Fruit fly (Drosophila melanogaster) whole organism, prepupa: ENCODE data around the gene CG15023.
A peak's percentile ranks its signal among the peaks of the same experiment; 100 is the strongest.

Source experiments
- Blimp-1 ChIP-seq: fragments of 200-800 bp; sonication (Bioruptor generic); optimal IDR thresholded peaks from 3 replicates; lab custom pipeline; 2017; ENCODE audit warnings: missing biosample characterization, missing genetic modification characterization, mild to moderate bottlenecking, moderate library complexity, missing genetic modification reagents
- CG10631 ChIP-seq: fragments of 200-800 bp; sonication (Bioruptor generic); optimal IDR thresholded peaks from 2 replicates; lab custom pipeline; 2016; ENCODE audit warnings: missing biosample characterization, missing genetic modification characterization
- CG11762 ChIP-seq: fragments of 200-800 bp; sonication (Bioruptor generic); optimal IDR thresholded peaks from 3 replicates; lab custom pipeline; 2016; ENCODE audit warnings: missing biosample characterization, missing genetic modification characterization; ENCODE audit not compliant: insufficient read depth
- CG11902 ChIP-seq: fragments of 200-800 bp; sonication (Bioruptor generic); optimal IDR thresholded peaks from 3 replicates; lab custom pipeline; 2016; ENCODE audit warnings: missing biosample characterization, missing genetic modification characterization
- CG1621 ChIP-seq: fragments of 200-800 bp; sonication (Bioruptor generic); optimal IDR thresholded peaks from 3 replicates; lab custom pipeline; 2018; ENCODE audit warnings: missing biosample characterization, mild to moderate bottlenecking, missing genetic modification characterization
- CG16779 ChIP-seq: fragments of 200-800 bp; sonication (Bioruptor generic); optimal IDR thresholded peaks from 3 replicates; lab custom pipeline; 2017; ENCODE audit warnings: missing biosample characterization, mild to moderate bottlenecking, missing genetic modification characterization
- CG31627 ChIP-seq: fragments of 200-800 bp; sonication (Bioruptor generic); optimal IDR thresholded peaks from 3 replicates; lab custom pipeline; 2016; ENCODE audit warnings: missing biosample characterization, missing genetic modification characterization
- CG32006 ChIP-seq: fragments of 200-800 bp; sonication (Bioruptor generic); optimal IDR thresholded peaks from 3 replicates; lab custom pipeline; 2017; ENCODE audit warnings: missing biosample characterization, mild to moderate bottlenecking, missing genetic modification characterization
- CG34406 ChIP-seq: fragments of 200-800 bp; sonication (Bioruptor generic); optimal IDR thresholded peaks from 3 replicates; lab custom pipeline; 2016; ENCODE audit warnings: missing biosample characterization, missing genetic modification characterization
- CG3919 ChIP-seq: fragments of 200-800 bp; sonication (Bioruptor generic); optimal IDR thresholded peaks from 3 replicates; lab custom pipeline; 2016; ENCODE audit warnings: missing biosample characterization, missing genetic modification characterization
- CG4318 ChIP-seq: fragments of 200-800 bp; sonication (Bioruptor generic); optimal IDR thresholded peaks from 3 replicates; lab custom pipeline; 2017; ENCODE audit warnings: missing biosample characterization, mild to moderate bottlenecking, missing genetic modification characterization
- CG6163 ChIP-seq: fragments of 200-800 bp; sonication (Bioruptor generic); IDR thresholded peaks from 3 replicates; pipeline ENCODE4 v1.3.6; 2022; ENCODE audit warnings: missing biosample characterization, missing genetic modification characterization
- CG6276 ChIP-seq: fragments of 200-800 bp; sonication (Bioruptor generic); optimal IDR thresholded peaks from 2 replicates; lab custom pipeline; 2017; ENCODE audit warnings: missing biosample characterization, mild to moderate bottlenecking, missing genetic modification characterization
- CG6808 ChIP-seq: fragments of 200-800 bp; sonication (Bioruptor generic); optimal IDR thresholded peaks from 3 replicates; lab custom pipeline; 2017; ENCODE audit warnings: missing biosample characterization, missing genetic modification characterization, mild to moderate bottlenecking, moderate library complexity, missing genetic modification reagents
- CG9139 ChIP-seq: fragments of 200-800 bp; sonication (Bioruptor generic); optimal IDR thresholded peaks from 3 replicates; lab custom pipeline; 2017; ENCODE audit warnings: missing biosample characterization, mild to moderate bottlenecking, missing genetic modification characterization
- Eip75B ChIP-seq: fragments of 200-800 bp; sonication (Bioruptor generic); optimal IDR thresholded peaks from 3 replicates; lab custom pipeline; 2016; ENCODE audit warnings: missing biosample characterization, missing genetic modification characterization
- Eip78C ChIP-seq: fragments of 200-800 bp; sonication (Bioruptor generic); peaks from one replicate; lab custom pipeline; 2016; ENCODE audit warnings: missing biosample characterization, missing genetic modification characterization
- Ets21C ChIP-seq: fragments of 200-800 bp; sonication (Bioruptor generic); optimal IDR thresholded peaks from 3 replicates; lab custom pipeline; 2016; ENCODE audit warnings: missing biosample characterization, missing genetic modification characterization
- Ets96B ChIP-seq: fragments of 200-800 bp; optimal IDR thresholded peaks from 2 replicates; lab custom pipeline; 2019; ENCODE audit warnings: missing biosample characterization, mild to moderate bottlenecking, missing genetic modification characterization, moderate library complexity
- Hr38 ChIP-seq: sonication (Bioruptor generic); optimal IDR thresholded peaks from 2 replicates; lab custom pipeline; 2016; ENCODE audit warnings: missing biosample characterization, missing genetic modification characterization
- Hr4 ChIP-seq: fragments of 200-800 bp; sonication (Bioruptor generic); optimal IDR thresholded peaks from 3 replicates; lab custom pipeline; 2016; ENCODE audit warnings: missing biosample characterization, missing genetic modification characterization
- Sox102F ChIP-seq: fragments of 200-800 bp; sonication (Bioruptor generic); optimal IDR thresholded peaks from 2 replicates; lab custom pipeline; 2016; ENCODE audit warnings: missing biosample characterization, mild to moderate bottlenecking, missing genetic modification characterization
- Sox15 ChIP-seq: fragments of 200-800 bp; sonication (Bioruptor generic); optimal IDR thresholded peaks from 3 replicates; lab custom pipeline; 2016; ENCODE audit warnings: missing biosample characterization, missing genetic modification characterization
- achi ChIP-seq: fragments of 200-800 bp; sonication (Bioruptor generic); optimal IDR thresholded peaks from 3 replicates; lab custom pipeline; 2016; ENCODE audit warnings: missing biosample characterization, missing genetic modification characterization
- cyc ChIP-seq: fragments of 200-800 bp; sonication (Bioruptor generic); optimal IDR thresholded peaks from 3 replicates; lab custom pipeline; 2016; ENCODE audit warnings: missing biosample characterization, missing genetic modification characterization
- dac ChIP-seq: fragments of 200-800 bp; sonication (Bioruptor generic); optimal IDR thresholded peaks from 2 replicates; lab custom pipeline; 2017; ENCODE audit warnings: missing biosample characterization, mild to moderate bottlenecking, missing genetic modification characterization
- dsx ChIP-seq: fragments of 200-800 bp; optimal IDR thresholded peaks from 3 replicates; lab custom pipeline; 2019; ENCODE audit warnings: missing biosample characterization, mild to moderate bottlenecking, missing genetic modification characterization, moderate library complexity; ENCODE audit not compliant: poor library complexity, severe bottlenecking
- eg ChIP-seq: fragments of 200-800 bp; sonication (Bioruptor generic); IDR thresholded peaks from 3 replicates; pipeline ENCODE4 v1.3.6; 2022; ENCODE audit warnings: missing biosample characterization, missing genetic modification characterization
- esn ChIP-seq: fragments of 200-800 bp; sonication (Bioruptor generic); optimal IDR thresholded peaks from 2 replicates; lab custom pipeline; 2016; ENCODE audit warnings: missing biosample characterization, mild to moderate bottlenecking, missing genetic modification characterization, moderate library complexity
- fd59A ChIP-seq: fragments of 200-800 bp; sonication (Bioruptor generic); optimal IDR thresholded peaks from 2 replicates; lab custom pipeline; 2017; ENCODE audit warnings: missing biosample characterization, mild to moderate bottlenecking, missing genetic modification characterization, missing genetic modification reagents
- fd85E ChIP-seq: fragments of 200-800 bp; sonication (Bioruptor generic); optimal IDR thresholded peaks from 3 replicates; lab custom pipeline; 2016; ENCODE audit warnings: missing biosample characterization, missing genetic modification characterization
- fkh ChIP-seq: fragments of 200-800 bp; sonication (Bioruptor generic); optimal IDR thresholded peaks from 3 replicates; lab custom pipeline; 2017; ENCODE audit warnings: missing biosample characterization, mild to moderate bottlenecking, missing genetic modification characterization, moderate library complexity
- lz ChIP-seq: fragments of 200-800 bp; sonication (Bioruptor generic); optimal IDR thresholded peaks from 3 replicates; lab custom pipeline; 2016; ENCODE audit warnings: missing biosample characterization, missing genetic modification characterization
- salr ChIP-seq, 2 experiments: fragments of 200-800 bp; sonication (Bioruptor generic); optimal IDR thresholded peaks; 3 replicates each; lab custom pipeline; 2016 to 2018; ENCODE audit warnings: missing biosample characterization in 2 of 2, missing genetic modification characterization in 2 of 2, mild to moderate bottlenecking in 1 of 2
- spab ChIP-seq: fragments of 200-800 bp; sonication (Bioruptor generic); optimal IDR thresholded peaks from 2 replicates; lab custom pipeline; 2017; ENCODE audit warnings: missing biosample characterization, mild to moderate bottlenecking, missing genetic modification characterization, missing genetic modification reagents
- ss ChIP-seq, 2 experiments: fragments of 200-800 bp; sonication (Bioruptor generic); optimal IDR thresholded peaks; 2 replicates in 1 of 2; 3 replicates in 1 of 2; lab custom pipeline; 2017 to 2018; ENCODE audit warnings: mild to moderate bottlenecking in 2 of 2, missing biosample characterization in 2 of 2, missing genetic modification characterization in 2 of 2, moderate library complexity in 1 of 2
- svp ChIP-seq: fragments of 200-800 bp; sonication (Bioruptor generic); peaks from one replicate; lab custom pipeline; 2016; ENCODE audit warnings: missing biosample characterization, missing genetic modification characterization
- vri ChIP-seq: fragments of 200-800 bp; sonication (Bioruptor generic); optimal IDR thresholded peaks from 3 replicates; lab custom pipeline; 2016; ENCODE audit warnings: missing biosample characterization, mild to moderate bottlenecking, missing genetic modification characterization

The CG15023 gene

dm6 chr3L:4421362-4421761 lies 39.9 kb downstream of the CG15023 start, which contains the start of gene CG15020:
CG15020 (plus strand) TSS chr3L:4421662.
- no peak for TF ChIP-seq Ets96B (tag; lab: Kevin White, UChicago)
- peak; percentile 27 for TF ChIP-seq CG32006 (GFP tag; lab: Kevin White, UChicago)
- TF ChIP-seq spab: no peak
- no peak for TF ChIP-seq CG4318 (GFP tag; lab: Kevin White, UChicago)

DNA sequence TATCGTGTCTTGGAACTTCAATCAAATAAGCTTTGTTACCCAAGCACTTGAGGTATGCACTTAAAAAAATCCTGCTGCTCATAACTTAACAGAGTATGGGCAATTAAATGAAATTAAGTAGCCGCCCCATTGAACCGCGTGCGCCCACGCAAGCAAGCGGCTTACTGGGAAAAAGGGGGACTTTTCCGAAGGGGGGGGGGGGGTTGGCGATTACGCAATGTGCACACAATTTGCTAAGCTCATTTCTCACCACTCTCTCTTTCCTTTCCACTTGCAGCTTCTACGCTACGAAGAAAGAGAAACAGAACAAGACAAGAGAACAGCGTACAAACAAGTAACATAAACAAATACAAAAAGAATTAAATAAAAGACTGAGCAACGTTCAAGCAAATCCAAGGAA lies 43.8 kb downstream of the CG15023 start:
- TF ChIP-seq eg (GFP tag; lab: Robert Waterston, UW) (peak; percentile 48; the same call in 1 of the 3 replicates), CG6163 (GFP tag; lab: Robert Waterston, UW) (no peak), Hr38 (GFP tag; lab: Kevin White, UChicago) (no peak), CG11762 (GFP tag; lab: Kevin White, UChicago) (no peak), CG32006 (GFP tag; lab: Kevin White, UChicago) (peak; percentile 35), fd85E (no peak), vri (GFP tag; lab: Kevin White, UChicago) (peak; percentile 9), Blimp-1 (GFP tag; lab: Kevin White, UChicago) (no peak), Eip78C (GFP tag; lab: Kevin White, UChicago) (peak; percentile 48), CG16779 (tag; lab: Kevin White, UChicago) (no peak), Sox102F (GFP tag; lab: Kevin White, UChicago) (no peak), CG34406 (GFP tag; lab: Kevin White, UChicago) (no peak), CG6276 (GFP tag; lab: Kevin White, UChicago) (peak; percentile 26), CG3919 (no peak), Eip75B (GFP tag; lab: Kevin White, UChicago) (no peak), CG10631 (no peak), lz (no peak), fd59A (GFP tag; lab: Kevin White, UChicago) (no peak), CG11902 (GFP tag; lab: Kevin White, UChicago) (no peak), CG31627 (GFP tag; lab: Kevin White, UChicago) (no peak)
- TF ChIP-seq, all 60 proteins: peak for 5

dm6 chr3L:4417068-4417467 lies 44.2 kb downstream of the CG15023 start:
- no peak for TF ChIP-seq Sox102F (GFP tag; lab: Kevin White, UChicago)
- TF ChIP-seq salr (GFP tag; optimal IDR thresholded peaks at IDR 0.05; lab: Kevin White, UChicago): no peak
- TF ChIP-seq svp (GFP tag; lab: Kevin White, UChicago): peak; percentile 67

- no peak for TF ChIP-seq Sox15 (GFP tag; lab: Kevin White, UChicago)
- TF ChIP-seq fkh: peak; percentile 69
- TF ChIP-seq esn (GFP tag; lab: Kevin White, UChicago): no peak
- TF ChIP-seq Eip78C (GFP tag; lab: Kevin White, UChicago): peak; percentile 18
- TF ChIP-seq CG6276 (GFP tag; lab: Kevin White, UChicago): peak; percentile 9
- no peak for TF ChIP-seq spab
- TF ChIP-seq Hr4 (GFP tag; lab: Kevin White, UChicago): no peak
- peak; percentile 98 for TF ChIP-seq svp (GFP tag; lab: Kevin White, UChicago)
- TF ChIP-seq CG1621 (tag; lab: Kevin White, UChicago): no peak
- no peak for TF ChIP-seq CG9139
- no peak for TF ChIP-seq dac (GFP tag; lab: Kevin White, UChicago)
- TF ChIP-seq Sox102F (GFP tag; lab: Kevin White, UChicago): no peak
- no peak for TF ChIP-seq cyc
- no peak for TF ChIP-seq achi (GFP tag; lab: Kevin White, UChicago)
- TF ChIP-seq Hr38 (GFP tag; lab: Kevin White, UChicago): no peak
- TF ChIP-seq fd85E: no peak
- no peak for TF ChIP-seq dsx (GFP tag; lab: Kevin White, UChicago)
- TF ChIP-seq CG16779 (tag; lab: Kevin White, UChicago): no peak
- no peak for TF ChIP-seq CG6808 (GFP tag; lab: Kevin White, UChicago)
- no peak for TF ChIP-seq Ets21C (GFP tag; lab: Kevin White, UChicago)
- TF ChIP-seq CG34406 (GFP tag; lab: Kevin White, UChicago): no peak
- TF ChIP-seq ss (GFP tag; optimal IDR thresholded peaks at IDR 0.05; lab: Kevin White, UChicago): no peak
- TF ChIP-seq fd59A (GFP tag; lab: Kevin White, UChicago): no peak
- no peak for TF ChIP-seq CG11762 (GFP tag; lab: Kevin White, UChicago)
Measured at dm6 chr3L:4415326-4416274, 45.7 kb downstream of the CG15023 start.
